Fruit fly (Drosophila melanogaster) whole organism, embryonic: Measurements from ENCODE around the gene CG3149.

Experiments
- Abd-B ChIP-seq: fragments of 200-800 bp; sonication (Bioruptor generic); optimal IDR thresholded peaks from 2 replicates; lab custom pipeline; 2018; ENCODE audit warnings: missing biosample characterization, mild to moderate bottlenecking, missing genetic modification characterization, moderate library complexity
- B-H2 ChIP-seq: fragments of 200-800 bp; sonication (Bioruptor generic); optimal IDR thresholded peaks from 2 replicates; lab custom pipeline; 2018; ENCODE audit warnings: missing biosample characterization, mild to moderate bottlenecking, missing genetic modification characterization
- CG11085 ChIP-seq: fragments of 200-800 bp; sonication (Bioruptor generic); IDR thresholded peaks from 2 replicates; pipeline ENCODE4 v1.3.6; 2022; ENCODE audit warnings: missing biosample characterization, missing genetic modification characterization
- CG12219 ChIP-seq: fragments of 200-800 bp; sonication (Bioruptor generic); optimal IDR thresholded peaks from 3 replicates; lab custom pipeline; 2018; ENCODE audit warnings: missing biosample characterization, mild to moderate bottlenecking, missing genetic modification characterization
- CG12391 ChIP-seq: fragments of 200-800 bp; sonication (Bioruptor generic); optimal IDR thresholded peaks from 3 replicates; lab custom pipeline; 2018; ENCODE audit warnings: missing biosample characterization, mild to moderate bottlenecking, missing genetic modification characterization, moderate library complexity
- CG13894 ChIP-seq: fragments of 200-800 bp; sonication (Bioruptor generic); optimal IDR thresholded peaks from 3 replicates; lab custom pipeline; 2018; ENCODE audit warnings: missing biosample characterization, mild to moderate bottlenecking, missing genetic modification characterization, moderate library complexity
- CG14860 ChIP-seq: fragments of 200-800 bp; sonication (Bioruptor generic); IDR thresholded peaks from 3 replicates; pipeline ENCODE4 v1.3.6; 2022; ENCODE audit warnings: missing biosample characterization, missing genetic modification characterization; ENCODE audit not compliant: partially characterized antibody
- CG15011 ChIP-seq: fragments of 200-800 bp; sonication (Bioruptor generic); optimal IDR thresholded peaks from 3 replicates; lab custom pipeline; 2018; ENCODE audit warnings: missing biosample characterization, mild to moderate bottlenecking, missing genetic modification characterization
- CG15601 ChIP-seq: fragments of 200-800 bp; sonication (Bioruptor generic); optimal IDR thresholded peaks from 3 replicates; lab custom pipeline; 2019; ENCODE audit warnings: missing biosample characterization, mild to moderate bottlenecking, missing genetic modification characterization, moderate library complexity
- CG1832 ChIP-seq: fragments of 200-800 bp; sonication (Bioruptor generic); optimal IDR thresholded peaks from 2 replicates; lab custom pipeline; 2017; ENCODE audit warnings: missing biosample characterization, mild to moderate bottlenecking, missing genetic modification characterization, inconsistent platforms
- CG18764 ChIP-seq: fragments of 200-800 bp; sonication (Bioruptor generic); optimal IDR thresholded peaks from 3 replicates; lab custom pipeline; 2016; ENCODE audit warnings: missing biosample characterization, missing genetic modification characterization
- CG2129 ChIP-seq: fragments of 200-800 bp; sonication (Bioruptor generic); IDR thresholded peaks from 2 replicates; pipeline ENCODE4 v1.3.6; 2022; ENCODE audit warnings: missing biosample characterization, missing genetic modification characterization; ENCODE audit not compliant: partially characterized antibody
- CG2889 ChIP-seq: fragments of 200-800 bp; sonication (Bioruptor generic); IDR thresholded peaks from 3 replicates; pipeline ENCODE4 v1.3.6; 2022; ENCODE audit warnings: missing biosample characterization, missing genetic modification characterization
- CG31441 ChIP-seq: fragments of 200-800 bp; sonication (Bioruptor generic); IDR thresholded peaks from 2 replicates; pipeline ENCODE4 v1.3.6; 2022; ENCODE audit warnings: missing biosample characterization, missing genetic modification characterization
- CG32767 ChIP-seq: fragments of 200-800 bp; sonication (Bioruptor generic); IDR thresholded peaks from 2 replicates; pipeline ENCODE4 v1.3.6; 2022; ENCODE audit warnings: missing biosample characterization, missing genetic modification characterization
- CG42726 ChIP-seq: fragments of 200-800 bp; sonication (Bioruptor generic); IDR thresholded peaks from 2 replicates; pipeline ENCODE4 v1.3.6; 2022; ENCODE audit warnings: missing biosample characterization, missing genetic modification characterization; ENCODE audit not compliant: partially characterized antibody
- CG5245 ChIP-seq: fragments of 200-800 bp; sonication (Bioruptor generic); optimal IDR thresholded peaks from 3 replicates; lab custom pipeline; 2016; ENCODE audit warnings: missing biosample characterization, missing genetic modification characterization
- CG5953 ChIP-seq: fragments of 200-800 bp; sonication (Bioruptor generic); IDR thresholded peaks from 2 replicates; pipeline ENCODE4 v1.3.6; 2022; ENCODE audit warnings: missing biosample characterization, missing genetic modification characterization
- CG6791 ChIP-seq: fragments of 200-800 bp; sonication (Bioruptor generic); IDR thresholded peaks from 3 replicates; pipeline ENCODE4 v1.3.6; 2022; ENCODE audit warnings: missing biosample characterization, missing genetic modification characterization; ENCODE audit not compliant: partially characterized antibody
- CG6854 ChIP-seq: fragments of 200-800 bp; sonication (Bioruptor generic); optimal IDR thresholded peaks from 3 replicates; lab custom pipeline; 2017; ENCODE audit warnings: missing biosample characterization, mild to moderate bottlenecking, missing genetic modification characterization
- CG7987 ChIP-seq: fragments of 200-800 bp; sonication (Bioruptor generic); optimal IDR thresholded peaks from 2 replicates; lab custom pipeline; 2018; ENCODE audit warnings: missing biosample characterization, mild to moderate bottlenecking, missing genetic modification characterization, moderate library complexity
- CG8281 ChIP-seq: fragments of 200-800 bp; sonication (Bioruptor generic); optimal IDR thresholded peaks from 2 replicates; lab custom pipeline; 2018; ENCODE audit warnings: missing biosample characterization, mild to moderate bottlenecking, missing genetic modification characterization, moderate library complexity
- D19B ChIP-seq: fragments of 200-800 bp; sonication (Bioruptor generic); optimal IDR thresholded peaks from 2 replicates; lab custom pipeline; 2017; ENCODE audit warnings: missing biosample characterization, mild to moderate bottlenecking, missing genetic modification characterization
- HmgZ ChIP-seq: fragments of 200-800 bp; sonication (Bioruptor generic); optimal IDR thresholded peaks from 2 replicates; lab custom pipeline; 2018; ENCODE audit warnings: missing biosample characterization, mild to moderate bottlenecking, missing genetic modification characterization
- Hr39 ChIP-seq: fragments of >200 bp; optimal IDR thresholded peaks from 2 replicates; lab custom pipeline; 2017
- Med ChIP-seq: fragments of 200-800 bp; sonication (Bioruptor generic); peaks from one replicate; lab custom pipeline; 2016; ENCODE audit warnings: missing biosample characterization, missing genetic modification characterization, mild to moderate bottlenecking, inconsistent platforms, moderate library complexity
- NFAT ChIP-seq: fragments of 200-800 bp; sonication (Bioruptor generic); IDR thresholded peaks from 2 replicates; pipeline ENCODE4 v1.3.6; 2022; ENCODE audit warnings: missing biosample characterization, missing genetic modification characterization
- Sry-β ChIP-seq: fragments of 200-800 bp; sonication (Bioruptor generic); optimal IDR thresholded peaks from 2 replicates; lab custom pipeline; 2018; ENCODE audit warnings: missing biosample characterization, mild to moderate bottlenecking, missing genetic modification characterization, moderate library complexity
- Trl ChIP-seq, 3 experiments: fragments of >200 bp in 2 of 3; fragments of 200-800 bp in 1 of 3; sonication (Bioruptor generic) in 1 of 3; optimal IDR thresholded peaks; 2 replicates in 1 of 3; 3 replicates in 2 of 3; lab custom pipeline; 2016 to 2017; ENCODE audit warnings: missing biosample characterization in 1 of 3, missing genetic modification characterization in 1 of 3
- abd-A ChIP-seq: fragments of 200-800 bp; sonication (Bioruptor generic); optimal IDR thresholded peaks from 3 replicates; lab custom pipeline; 2019; ENCODE audit warnings: missing biosample characterization, mild to moderate bottlenecking, missing genetic modification characterization, moderate library complexity
- bbx ChIP-seq: fragments of 200-800 bp; sonication (Bioruptor generic); IDR thresholded peaks from 2 replicates; pipeline ENCODE4 v1.3.6; 2022; ENCODE audit warnings: missing biosample characterization, missing genetic modification characterization; ENCODE audit not compliant: partially characterized antibody
- bsh ChIP-seq, 2 experiments: fragments of 200-800 bp; sonication (Bioruptor generic); optimal IDR thresholded peaks; 2 replicates each; lab custom pipeline; 2017 to 2018; ENCODE audit warnings: mild to moderate bottlenecking in 2 of 2, missing biosample characterization in 2 of 2, missing genetic modification characterization in 2 of 2, moderate library complexity in 1 of 2
- cato ChIP-seq: fragments of 200-800 bp; sonication (Bioruptor generic); optimal IDR thresholded peaks from 2 replicates; lab custom pipeline; 2016; ENCODE audit warnings: missing biosample characterization, missing genetic modification characterization, borderline replicate concordance
- crc ChIP-seq: fragments of 200-800 bp; sonication (Bioruptor generic); optimal IDR thresholded peaks from 2 replicates; lab custom pipeline; 2016; ENCODE audit warnings: missing biosample characterization, missing genetic modification characterization
- crol ChIP-seq: fragments of 200-800 bp; sonication (Bioruptor generic); IDR thresholded peaks from 2 replicates; pipeline ENCODE4 v1.3.6; 2022; ENCODE audit warnings: missing biosample characterization, missing genetic modification characterization
- dan ChIP-seq: fragments of 200-800 bp; sonication (Bioruptor generic); IDR thresholded peaks from 2 replicates; pipeline ENCODE4 v1.3.6; 2022; ENCODE audit warnings: missing biosample characterization, missing genetic modification characterization
- dm ChIP-seq: fragments of 200-800 bp; sonication (Bioruptor generic); optimal IDR thresholded peaks from 3 replicates; lab custom pipeline; 2016; ENCODE audit warnings: missing biosample characterization, missing genetic modification characterization
- ewg ChIP-seq: fragments of 200-800 bp; sonication (Bioruptor generic); optimal IDR thresholded peaks from 3 replicates; lab custom pipeline; 2017; ENCODE audit warnings: mild to moderate bottlenecking, missing biosample characterization, missing genetic modification reagents, missing genetic modification characterization
- gem ChIP-seq: fragments of 200-800 bp; sonication (Bioruptor generic); optimal IDR thresholded peaks from 2 replicates; lab custom pipeline; 2019; ENCODE audit warnings: missing biosample characterization, mild to moderate bottlenecking, missing genetic modification characterization, moderate library complexity
- hbn ChIP-seq: fragments of 200-800 bp; sonication (Bioruptor generic); IDR thresholded peaks from 2 replicates; pipeline ENCODE4 v1.3.6; 2022; ENCODE audit warnings: missing biosample characterization, missing genetic modification characterization; ENCODE audit not compliant: partially characterized antibody
- pum ChIP-seq: fragments of 200-800 bp; sonication (Bioruptor generic); optimal IDR thresholded peaks from 2 replicates; lab custom pipeline; 2016; ENCODE audit warnings: missing biosample characterization, missing genetic modification characterization
- schlank ChIP-seq: fragments of 200-800 bp; sonication (Bioruptor generic); optimal IDR thresholded peaks from 2 replicates; lab custom pipeline; 2018; ENCODE audit warnings: missing biosample characterization, mild to moderate bottlenecking, missing genetic modification characterization
- sr ChIP-seq: fragments of 200-800 bp; sonication (Bioruptor generic); IDR thresholded peaks from 3 replicates; pipeline ENCODE4 v1.3.6; 2022; ENCODE audit warnings: missing biosample characterization, missing genetic modification characterization

Gene CG3149

DNA sequence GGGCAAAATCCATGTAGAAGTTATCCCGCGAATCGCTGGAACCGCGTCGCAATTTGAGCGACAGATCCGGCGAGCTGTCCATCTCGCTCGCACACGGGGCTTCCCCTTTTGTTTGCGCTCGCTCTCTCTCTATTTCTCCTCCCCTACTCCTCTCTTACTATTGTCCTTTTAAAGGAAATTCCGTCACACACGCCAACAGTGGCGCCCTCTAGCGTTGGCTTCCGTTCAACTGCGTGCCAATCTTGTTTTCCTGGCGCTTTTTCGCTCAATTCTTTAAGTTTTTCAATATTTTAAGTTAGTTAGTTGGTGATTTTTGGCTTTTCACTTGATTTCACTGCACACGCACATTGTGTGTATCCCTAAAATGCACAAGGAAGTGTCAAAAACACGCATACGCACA is 33.0 kb downstream of the CG3149 start (continued):
- TF ChIP-seq D19B (GFP tag; lab: Kevin White, UChicago) (no peak), CG5245 (GFP tag; lab: Kevin White, UChicago) (no peak), NFAT (GFP tag; lab: Robert Waterston, UW) (no peak), crc (no peak)

- TF ChIP-seq abd-A (tag; lab: Kevin White, UChicago) (peak; percentile 10), CG12391 (tag; lab: Kevin White, UChicago) (no peak), CG31441 (GFP tag; lab: Robert Waterston, UW) (no peak), Med (peak; percentile 34), Hr39 (lab: Kevin White, UChicago) (peak; percentile 74), CG1832 (GFP tag; lab: Kevin White, UChicago) (peak; percentile 39), CG13894 (tag; lab: Kevin White, UChicago) (peak; percentile 24), crol (GFP tag; lab: Robert Waterston, UW) (peak; percentile 66; the same call in 1 of the 2 replicates), CG2129 (GFP tag; lab: Robert Waterston, UW) (no peak), Trl (optimal IDR thresholded peaks at IDR 0.05; lab: Kevin White, UChicago) (peak in 1 of 2 experiments; percentile 4), Trl (GFP tag; optimal IDR thresholded peaks at IDR 0.05; lab: Kevin White, UChicago) (no peak)
Observed at dm6 chrX:5649998-5650397, 45.0 kb downstream of the CG3149 start.

dm6 chrX:5649387-5649786 is 45.6 kb downstream of the CG3149 start:
- TF ChIP-seq CG32767 (GFP tag; lab: Robert Waterston, UW) = 0 out of 2 replicates have a peak, but pooled peaks have one; percentile 8
- no peak for TF ChIP-seq HmgZ (tag; lab: Kevin White, UChicago)
- TF ChIP-seq ewg = peak; percentile 60

DNA sequence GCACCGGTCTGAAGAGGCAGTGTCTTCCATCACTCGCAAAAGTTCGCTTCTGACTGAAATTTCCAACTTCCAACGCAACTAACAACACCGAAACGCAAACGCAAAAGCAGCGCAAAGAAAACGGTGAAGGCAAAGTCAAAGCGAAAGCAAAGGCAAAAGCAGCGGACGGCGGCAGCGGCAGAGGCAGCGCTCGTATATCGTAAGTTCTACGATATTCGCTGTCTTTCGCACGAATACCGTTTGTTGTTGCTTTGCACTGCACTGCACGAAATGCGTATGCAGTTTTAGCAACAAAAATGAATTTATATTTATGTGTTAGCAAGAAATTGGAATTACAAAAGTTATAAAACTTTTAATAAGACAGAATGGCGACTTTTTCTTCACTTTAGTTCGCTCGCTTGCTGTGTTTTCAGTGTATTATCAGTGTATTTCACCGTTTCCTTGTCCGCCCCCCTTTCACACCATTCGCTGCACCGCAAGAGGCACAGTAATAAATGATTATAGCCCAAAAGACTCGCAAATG is 46.5 kb downstream of the CG3149 start, which contains the start of gene OtopLa:
Gene OtopLa, minus strand, starts transcription at position 51 of the 523 bp plus-strand sequence.
- peak; percentile 8 to 90 for TF ChIP-seq bsh (GFP tag; optimal IDR thresholded peaks at IDR 0.05; lab: Kevin White, UChicago)
- TF ChIP-seq CG6791 (GFP tag; lab: Robert Waterston, UW) = no peak
- TF ChIP-seq Sry-β (GFP tag; lab: Kevin White, UChicago) = no peak
- peak; percentile 68 for TF ChIP-seq CG18764 (GFP tag; lab: Kevin White, UChicago)
- peak; percentile 84 for TF ChIP-seq CG5953 (GFP tag; lab: Robert Waterston, UW)
- TF ChIP-seq Trl (optimal IDR thresholded peaks at IDR 0.05; lab: Kevin White, UChicago) = no peak
- TF ChIP-seq Trl (GFP tag; optimal IDR thresholded peaks at IDR 0.05; lab: Kevin White, UChicago) = peak; percentile 88
- peak; percentile 28; the same call in 1 of the 2 replicates for TF ChIP-seq dan
- TF ChIP-seq CG6854 (GFP tag; lab: Kevin White, UChicago) = peak; percentile 67
- peak; percentile 76 for TF ChIP-seq CG12219 (GFP tag; lab: Kevin White, UChicago)
- peak; percentile 37; the same call in 1 of the 2 replicates for TF ChIP-seq CG11085 (GFP tag; lab: Robert Waterston, UW)
- TF ChIP-seq dm = peak; percentile 57
- peak; percentile 83 for TF ChIP-seq pum
- peak; percentile 32 for TF ChIP-seq CG7987 (GFP tag; lab: Kevin White, UChicago)
- peak; percentile 61 for TF ChIP-seq CG15011 (GFP tag; lab: Kevin White, UChicago)
- no peak for TF ChIP-seq CG14860 (GFP tag; lab: Robert Waterston, UW)
- TF ChIP-seq Abd-B (GFP tag; lab: Kevin White, UChicago) = peak; percentile 78
- TF ChIP-seq CG2889 (GFP tag; lab: Robert Waterston, UW) = peak; percentile 68; the same call in 2 of the 3 replicates
- TF ChIP-seq bbx (GFP tag; lab: Robert Waterston, UW) = no peak
- no peak for TF ChIP-seq B-H2 (GFP tag; lab: Kevin White, UChicago)
- peak; percentile 26 for TF ChIP-seq schlank (tag; lab: Kevin White, UChicago)
- peak; percentile 36 for TF ChIP-seq cato
- TF ChIP-seq CG15601 = peak; percentile 76
- TF ChIP-seq sr (GFP tag; lab: Robert Waterston, UW) = peak; percentile 49; the same call in 1 of the 3 replicates
- TF ChIP-seq hbn (GFP tag; lab: Robert Waterston, UW) = no peak
- TF ChIP-seq CG8281 (tag; lab: Kevin White, UChicago) = peak; percentile 59
- TF ChIP-seq CG42726 (GFP tag; lab: Robert Waterston, UW) = no peak
- TF ChIP-seq gem (tag; lab: Kevin White, UChicago) = peak; percentile 89
